Worm (Caenorhabditis elegans): ENCODE data around the gene M28.4.

M28.4 gene

DNA sequence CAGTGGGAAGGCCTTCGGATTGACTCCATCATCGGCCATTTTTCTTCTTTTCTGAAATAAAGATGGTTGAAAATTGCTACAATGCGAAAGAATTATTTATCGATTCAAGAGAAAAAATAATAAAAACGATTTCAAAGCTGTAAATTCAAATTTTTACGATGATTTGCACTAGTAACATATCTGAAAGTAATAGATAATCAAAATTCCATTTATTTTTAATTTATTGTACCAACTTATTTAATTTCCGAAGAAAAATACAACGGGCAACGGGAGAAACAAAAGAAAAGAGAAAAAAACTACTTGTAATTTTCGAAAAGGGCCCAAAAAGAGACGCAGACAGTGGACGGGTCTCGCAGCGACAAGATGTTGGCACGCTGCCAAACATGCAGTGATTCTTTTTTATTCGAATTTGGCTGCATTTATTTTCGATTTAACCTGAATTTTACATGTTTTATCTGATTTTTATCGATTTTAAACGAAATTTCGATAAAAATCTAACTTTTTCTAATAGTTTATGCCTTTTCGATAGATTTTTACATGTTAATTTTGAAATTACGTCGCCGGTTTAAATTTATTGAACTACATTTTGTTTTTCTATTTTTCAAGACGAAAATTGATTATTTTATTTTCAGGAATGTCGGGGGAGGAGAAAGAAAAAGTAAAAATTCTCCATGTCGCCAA is 15.2 kb downstream of the M28.4 start, which contains the start of the genes snu-13 and rsp-7 (continued):
- TF ChIP-seq let-607 (tag; optimal IDR thresholded peaks at IDR 0.05) (no peak), Y53G8AR.9 (GFP tag; conservative IDR thresholded peaks at IDR 0.05) (no peak), ZK185.1 (tag; optimal IDR thresholded peaks at IDR 0.05; ENCODE audit: poor library complexity, severe bottlenecking) (peak; percentile 25), rpc-1 (optimal IDR thresholded peaks at IDR 0.05) (no peak), rpc-1 (tag; optimal IDR thresholded peaks at IDR 0.05) (no peak), let-526 (GFP tag; IDR thresholded peaks at IDR 0.05) (no peak), K12H6.12 (tag; optimal IDR thresholded peaks at IDR 0.05) (no peak), ztf-6 (GFP tag; IDR thresholded peaks at IDR 0.05) (no peak), lin-26 (GFP tag; IDR thresholded peaks at IDR 0.05) (no peak), mel-28 (tag; optimal IDR thresholded peaks at IDR 0.05; ENCODE audit: borderline replicate concordance) (no peak), madf-3 (GFP tag; IDR thresholded peaks at IDR 0.05) (no peak), aptf-2 (GFP tag; conservative IDR thresholded peaks at IDR 0.05) (no peak), snpc-1.3 (tag; optimal IDR thresholded peaks at IDR 0.05; ENCODE audit: insufficient read depth) (no peak), atf-7 (tag; optimal IDR thresholded peaks at IDR 0.05) (no peak), F52B5.7 (tag; optimal IDR thresholded peaks at IDR 0.05) (no peak), snpc-4 (GFP tag; optimal IDR thresholded peaks at IDR 0.05) (peak; percentile 54), snpc-4 (tag; optimal IDR thresholded peaks at IDR 0.05) (peak in 3 of 4 experiments; percentile 23 to 74 (median 29)), ztf-22 (GFP tag; optimal IDR thresholded peaks at IDR 0.05) (no peak), lag-1 (GFP tag; IDR thresholded peaks at IDR 0.05) (no peak), madf-8 (GFP tag; conservative IDR thresholded peaks at IDR 0.05) (peak; percentile 57), gei-17 (GFP tag; optimal IDR thresholded peaks at IDR 0.05) (no peak), ztf-25 (GFP tag; IDR thresholded peaks at IDR 0.05) (no peak), madf-6 (GFP tag; IDR thresholded peaks at IDR 0.05) (peak; percentile 53; the same call in 1 of the 2 replicates), unc-130 (GFP tag; optimal IDR thresholded peaks at IDR 0.05) (no peak), tbx-9 (tag; optimal IDR thresholded peaks at IDR 0.05; ENCODE audit: borderline replicate concordance) (no peak), hlh-12 (tag; optimal IDR thresholded peaks at IDR 0.05) (no peak), sptf-2 (GFP tag; optimal IDR thresholded peaks at IDR 0.05) (no peak), dpl-1 (GFP tag; optimal IDR thresholded peaks at IDR 0.05) (peak; percentile 21), lin-54 (GFP tag; optimal IDR thresholded peaks at IDR 0.05) (peak; percentile 68), pha-4 (tag; optimal IDR thresholded peaks at IDR 0.05) (no peak), lir-1 (GFP tag; conservative IDR thresholded peaks at IDR 0.05) (peak; percentile 48; the same call in 1 of the 2 replicates), ztf-3 (GFP tag; optimal IDR thresholded peaks at IDR 0.05) (no peak), nfya-2 (GFP tag; IDR thresholded peaks at IDR 0.05) (no peak), chd-7 (tag; optimal IDR thresholded peaks at IDR 0.05) (no peak), repo-1 (tag; optimal IDR thresholded peaks at IDR 0.05) (no peak), egl-18 (GFP tag; IDR thresholded peaks at IDR 0.05) (no peak), ceh-79 (tag; optimal IDR thresholded peaks at IDR 0.05) (no peak), ccch-3 (GFP tag; optimal IDR thresholded peaks at IDR 0.05) (no peak), F23B12.7 (tag; optimal IDR thresholded peaks at IDR 0.05; ENCODE audit: insufficient read depth) (peak; percentile 78), F33H1.4 (GFP tag; IDR thresholded peaks at IDR 0.05) (peak; percentile 91), ceh-100 (GFP tag; IDR thresholded peaks at IDR 0.05) (no peak), ceh-91 (GFP tag; IDR thresholded peaks at IDR 0.05) (peak; percentile 68), somi-1 (GFP tag; optimal IDR thresholded peaks at IDR 0.05) (peak; percentile 0), F37B4.10 (GFP tag; IDR thresholded peaks at IDR 0.05) (no peak), sdz-38 (tag; optimal IDR thresholded peaks at IDR 0.05) (no peak), lsy-27 (tag; optimal IDR thresholded peaks at IDR 0.05; ENCODE audit: borderline replicate concordance, insufficient read depth) (no peak), attf-3 (GFP tag; conservative IDR thresholded peaks at IDR 0.05) (no peak)
